Fruit fly (Drosophila melanogaster) whole organism: ENCODE results near the gene Cyp4d21.

ENCODE experiments used
- Dll ChIP-seq: fragments of >200 bp; optimal IDR thresholded peaks from 2 replicates; lab custom pipeline; 2017
- usp ChIP-seq: fragments of >200 bp; optimal IDR thresholded peaks from 2 replicates; lab custom pipeline; 2017; ENCODE audit warnings: missing biosample characterization, missing genetic modification characterization, mixed read lengths

DNA sequence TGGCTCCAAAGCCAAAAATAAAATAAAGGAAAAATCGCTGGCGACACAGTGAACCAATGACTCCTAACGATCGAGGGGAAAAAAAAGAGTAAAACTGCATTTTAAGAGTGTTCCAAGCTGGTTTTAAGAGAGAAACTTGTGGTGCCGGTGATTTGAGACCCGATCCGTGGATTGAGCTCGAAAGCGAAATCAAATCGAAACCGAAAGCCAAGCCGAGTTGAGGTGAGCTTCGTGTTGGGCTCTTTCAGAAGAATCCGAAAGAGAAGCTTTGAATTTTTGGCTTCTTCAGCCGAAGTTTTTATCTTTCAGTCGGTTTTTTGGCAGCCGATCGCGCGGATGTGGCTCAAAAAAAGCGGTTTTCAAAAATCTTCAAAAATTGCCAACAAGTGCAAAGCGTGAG, 2.7 kb downstream of the Cyp4d21 start, which contains the start of gene CG6739:
- TF ChIP-seq Dll (no peak), usp (GFP tag; lab: Kevin White, UChicago) (no peak)
